Worm (Caenorhabditis elegans) whole organism, L4/young adult: ENCODE measurements around the gene Y113G7C.1.

Experiments
- dao-5 ChIP-seq: sonication (generic microtip); optimal IDR thresholded peaks from 2 replicates; lab custom pipeline; 2016; ENCODE audit warnings: missing genotype, missing genetic modification characterization, moderate library complexity, missing compliant biosample characterization
- him-1 ChIP-seq: sonication (generic microtip); optimal IDR thresholded peaks from 2 replicates; lab custom pipeline; 2016; ENCODE audit warnings: missing genotype, missing genetic modification reagents, missing genetic modification characterization, missing compliant biosample characterization

ce11 chrV:20279309-20279708 is 38.2 kb upstream of the Y113G7C.1 start:
- TF ChIP-seq dao-5 (tag; lab: Kevin White, UChicago), result no peak
- TF ChIP-seq him-1, result no peak
